Worm (Caenorhabditis elegans) whole organism, late embryonic: Measurements from ENCODE around the gene chts-1.

Experiments used
- ceh-2 ChIP-seq: sonication (generic microtip); optimal IDR thresholded peaks from 2 replicates; lab custom pipeline; 2016; ENCODE audit warnings: missing genotype, missing genetic modification characterization, missing compliant biosample characterization
- ceh-34 ChIP-seq: sonication (generic microtip); optimal IDR thresholded peaks from 2 replicates; lab custom pipeline; 2016; ENCODE audit warnings: mild to moderate bottlenecking, missing genetic modification characterization, missing compliant biosample characterization
- fkh-10 ChIP-seq: fragments of 150-350 bp; optimal IDR thresholded peaks from 2 replicates; lab custom pipeline; 2014; ENCODE audit warnings: missing biosample characterization, missing genetic modification reagents, missing genetic modification characterization
- ref-2 ChIP-seq: sonication (generic microtip); optimal IDR thresholded peaks from 2 replicates; lab custom pipeline; 2016; ENCODE audit warnings: missing genetic modification characterization, missing compliant biosample characterization

DNA sequence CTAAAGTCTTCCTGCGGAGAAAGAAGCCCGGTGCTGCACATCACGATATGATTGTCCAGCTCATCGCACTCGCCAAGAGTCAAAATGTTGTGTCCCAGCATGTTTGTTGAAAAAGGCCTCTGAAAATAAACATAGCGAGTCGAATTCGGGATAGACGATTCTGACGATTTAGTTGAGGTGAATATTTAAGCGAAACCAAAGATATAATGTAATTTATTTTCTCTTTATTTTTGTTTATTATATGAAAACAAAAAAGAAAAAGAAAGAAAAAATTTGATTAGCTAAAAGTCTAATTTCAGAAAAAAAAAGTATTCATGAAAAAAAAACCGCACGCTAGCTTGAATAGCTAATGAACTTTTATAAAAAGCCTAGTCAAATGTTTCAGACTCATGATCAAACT, 13.2 kb upstream of the chts-1 start, which contains the start of gene ceh-14:
- TF ChIP-seq fkh-10 (GFP tag; lab: Kevin White, UChicago) (no peak), ceh-34 (no peak), ref-2 (tag; lab: Kevin White, UChicago) (no peak), ceh-2 (tag; lab: Kevin White, UChicago) (no peak)
